In genomic region chr3R:14743418-14743817, dm6 we compare ENCODE assay signal across 1 fruit fly cellular context.
TF ChIP-seq lines count a peak whose summit lies in the region.

No protein-coding gene starts in this region.

TF ChIP-seq in whole organism, embryonic, 481 proteins besides CTCF, POLR2A, EP300 and RAD21 (continued from another document):
- TF ChIP-seq Chrac-16 (GFP tag; optimal IDR thresholded peaks at IDR 0.05; lab: Kevin White, UChicago), result no peak
- peak; percentile 47 for TF ChIP-seq kni (GFP tag; optimal IDR thresholded peaks at IDR 0.05; lab: Kevin White, UChicago)
- TF ChIP-seq CG14441 (GFP tag; IDR thresholded peaks at IDR 0.05; lab: Robert Waterston, UW), result 0 out of 2 replicates have a peak, but pooled peaks have one; percentile 17
- peak; percentile 33; the same call in 1 of the 2 replicates for TF ChIP-seq bbx (GFP tag; IDR thresholded peaks at IDR 0.05; lab: Robert Waterston, UW; ENCODE audit: partially characterized antibody)
- no peak for TF ChIP-seq H2.0 (GFP tag; IDR thresholded peaks at IDR 0.05; lab: Robert Waterston, UW)
- TF ChIP-seq CG18262 (tag; optimal IDR thresholded peaks at IDR 0.05; lab: Kevin White, UChicago), result no peak
- no peak for TF ChIP-seq CG7372 (GFP tag; IDR thresholded peaks at IDR 0.05; lab: Robert Waterston, UW)
- TF ChIP-seq HLHmδ (GFP tag; optimal IDR thresholded peaks at IDR 0.05; lab: Kevin White, UChicago), result peak; percentile 40
- no peak for TF ChIP-seq CG34376 (GFP tag; optimal IDR thresholded peaks at IDR 0.05; lab: Kevin White, UChicago)
- no peak for TF ChIP-seq CG1529 (GFP tag; optimal IDR thresholded peaks at IDR 0.05; lab: Kevin White, UChicago)
- peak; percentile 56 for TF ChIP-seq CG4360 (GFP tag; IDR thresholded peaks at IDR 0.05; lab: Robert Waterston, UW)
- no peak for TF ChIP-seq dmrt99B (tag; optimal IDR thresholded peaks at IDR 0.05; lab: Kevin White, UChicago)
- TF ChIP-seq CG4707 (GFP tag; optimal IDR thresholded peaks at IDR 0.05; lab: Kevin White, UChicago), result no peak
- peak; percentile 63; the same call in 1 of the 2 replicates for TF ChIP-seq crol (GFP tag; IDR thresholded peaks at IDR 0.05; lab: Robert Waterston, UW)
- no peak for TF ChIP-seq Nf-YA (GFP tag; IDR thresholded peaks at IDR 0.05; lab: Robert Waterston, UW)
- TF ChIP-seq CG18011 (GFP tag; optimal IDR thresholded peaks at IDR 0.05; lab: Kevin White, UChicago), result no peak
- no peak for TF ChIP-seq Doc2 (GFP tag; IDR thresholded peaks at IDR 0.05; lab: Robert Waterston, UW)
- TF ChIP-seq CG3065 (GFP tag; optimal IDR thresholded peaks at IDR 0.05; lab: Kevin White, UChicago), result no peak
- no peak for TF ChIP-seq sens-2 (GFP tag; IDR thresholded peaks at IDR 0.05; lab: Robert Waterston, UW)
- TF ChIP-seq z (GFP tag; IDR thresholded peaks at IDR 0.05; lab: Robert Waterston, UW), result 0 out of 3 replicates have a peak, but pooled peaks have one; percentile 45
